Fruit fly (Drosophila melanogaster): ENCODE results near the gene bcn92.

The bcn92 gene

DNA sequence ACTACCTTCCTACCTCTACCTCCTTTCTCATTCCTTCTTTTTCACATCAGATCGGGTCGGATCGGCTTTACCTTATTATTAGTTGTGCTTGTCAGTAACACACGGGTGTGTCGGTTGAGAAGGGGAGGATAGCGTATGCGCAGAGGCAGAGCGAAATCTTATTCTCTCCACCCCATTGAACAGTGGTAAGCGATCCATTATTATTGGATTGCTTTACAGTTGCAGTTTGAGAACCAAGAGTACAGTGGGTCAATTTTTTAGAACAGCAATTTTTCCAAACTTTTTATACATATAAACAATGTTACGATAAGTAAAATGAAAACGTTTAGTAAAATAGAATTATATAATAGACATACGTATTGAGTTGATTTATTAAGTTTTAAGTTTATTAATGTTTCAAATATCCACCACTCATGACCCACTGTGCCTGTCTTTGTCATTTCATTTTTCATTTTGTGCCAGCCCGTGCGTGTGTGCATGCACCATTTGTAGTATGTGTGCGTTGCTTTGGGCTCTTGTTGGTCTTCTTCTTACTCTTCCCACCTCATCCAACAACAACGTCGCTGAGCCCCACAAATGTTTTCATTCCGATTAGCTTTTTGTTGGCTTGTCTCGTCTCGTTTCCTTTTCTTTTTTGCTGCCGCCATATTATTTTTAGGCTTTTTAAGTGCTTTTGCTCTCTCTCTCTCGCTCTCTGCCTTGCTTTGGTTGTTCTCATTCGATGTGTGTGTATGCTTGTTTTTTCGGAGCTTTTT lies 11.7 kb downstream of the bcn92 start (continued):
- TF ChIP-seq sisA (GFP tag; IDR thresholded peaks at IDR 0.05) (peak; percentile 99), CG9876 (GFP tag; optimal IDR thresholded peaks at IDR 0.05) (peak; percentile 62), gsb (GFP tag; IDR thresholded peaks at IDR 0.05) (peak; percentile 98), ap (GFP tag; IDR thresholded peaks at IDR 0.05) (peak; percentile 98), oc (tag; optimal IDR thresholded peaks at IDR 0.05) (peak; percentile 99), pfk (GFP tag; optimal IDR thresholded peaks at IDR 0.05) (peak; percentile 75), ash1 (GFP tag; optimal IDR thresholded peaks at IDR 0.05) (peak; percentile 85), CG15479 (GFP tag; optimal IDR thresholded peaks at IDR 0.05) (peak; percentile 92), Nf-YC (tag; optimal IDR thresholded peaks at IDR 0.05) (peak; percentile 92), sd (tag; optimal IDR thresholded peaks at IDR 0.05) (peak; percentile 90), Optix (GFP tag; IDR thresholded peaks at IDR 0.05) (peak; percentile 93), CG7372 (GFP tag; IDR thresholded peaks at IDR 0.05) (peak; percentile 99), seq (GFP tag; IDR thresholded peaks at IDR 0.05) (peak; percentile 99), rib (GFP tag; IDR thresholded peaks at IDR 0.05) (peak; percentile 99), CG14441 (GFP tag; IDR thresholded peaks at IDR 0.05) (peak; percentile 98), Lim3 (GFP tag; IDR thresholded peaks at IDR 0.05) (peak; percentile 96), GATAe (GFP tag; conservative IDR thresholded peaks at IDR 0.05) (peak; percentile 97), CG43689 (GFP tag; IDR thresholded peaks at IDR 0.05) (peak; percentile 96), mirr (GFP tag; optimal IDR thresholded peaks at IDR 0.05) (peak; percentile 97), Doc3 (GFP tag; IDR thresholded peaks at IDR 0.05; ENCODE audit: partially characterized antibody) (no peak), toy (GFP tag; IDR thresholded peaks at IDR 0.05) (peak; percentile 98), CG11723 (GFP tag; optimal IDR thresholded peaks at IDR 0.05) (peak; percentile 99), CG14860 (GFP tag; IDR thresholded peaks at IDR 0.05; ENCODE audit: partially characterized antibody) (peak; percentile 77), CG10267 (tag; optimal IDR thresholded peaks at IDR 0.05) (peak; percentile 97), btn (GFP tag; optimal IDR thresholded peaks at IDR 0.05) (peak; percentile 72), CG8944 (GFP tag; optimal IDR thresholded peaks at IDR 0.05) (peak; percentile 78), CG4820 (GFP tag; optimal IDR thresholded peaks at IDR 0.05) (peak; percentile 98), slbo (GFP tag; IDR thresholded peaks at IDR 0.05) (peak; percentile 99), fu2 (GFP tag; optimal IDR thresholded peaks at IDR 0.05) (peak; percentile 93), usp (GFP tag; optimal IDR thresholded peaks at IDR 0.05) (no peak), fd64A (GFP tag; optimal IDR thresholded peaks at IDR 0.05) (peak; percentile 97), Awh (GFP tag; IDR thresholded peaks at IDR 0.05) (peak; percentile 99), insv (GFP tag; optimal IDR thresholded peaks at IDR 0.05) (peak; percentile 60 to 84), CG6813 (GFP tag; optimal IDR thresholded peaks at IDR 0.05) (peak; percentile 99), ase (GFP tag; IDR thresholded peaks at IDR 0.05) (peak; percentile 97), ara (GFP tag; IDR thresholded peaks at IDR 0.05) (peak; percentile 99), CG15073 (GFP tag; optimal IDR thresholded peaks at IDR 0.05) (peak; percentile 89), bsh (GFP tag; optimal IDR thresholded peaks at IDR 0.05) (peak; percentile 93 to 100), ERR (GFP tag; optimal IDR thresholded peaks at IDR 0.05) (peak; percentile 94), ranshi (GFP tag; IDR thresholded peaks at IDR 0.05) (peak; percentile 98), Dad (GFP tag; optimal IDR thresholded peaks at IDR 0.05) (peak; percentile 93), CG4617 (GFP tag; optimal IDR thresholded peaks at IDR 0.05; ENCODE audit: borderline replicate concordance) (peak; percentile 94), Lhr (GFP tag; optimal IDR thresholded peaks at IDR 0.05) (peak; percentile 96), NC2α (GFP tag; optimal IDR thresholded peaks at IDR 0.05) (peak; percentile 87), her (GFP tag; optimal IDR thresholded peaks at IDR 0.05) (peak; percentile 55), ATbp (GFP tag; optimal IDR thresholded peaks at IDR 0.05) (peak; percentile 98), Ravus (GFP tag; IDR thresholded peaks at IDR 0.05) (peak; percentile 97), CG14667 (GFP tag; IDR thresholded peaks at IDR 0.05) (peak; percentile 98), CG2129 (GFP tag; IDR thresholded peaks at IDR 0.05; ENCODE audit: partially characterized antibody) (no peak), CG2120 (GFP tag; optimal IDR thresholded peaks at IDR 0.05) (peak; percentile 98)

Measured in whole organism, embryonic.